Worm (Caenorhabditis elegans): ENCODE data around the gene srz-102.

srz-102 gene

ce11 chrV:16687227-16687626, at the start of gene srz-102:
Gene srz-102 (plus strand): TSS chrV:16687527.
- no peak for TF ChIP-seq dmd-4 (tag; optimal IDR thresholded peaks at IDR 0.05)
- TF ChIP-seq unc-55 (GFP tag; optimal IDR thresholded peaks at IDR 0.05): no peak
- TF ChIP-seq nhr-23 (tag; optimal IDR thresholded peaks at IDR 0.05): no peak
- TF ChIP-seq blmp-1 (tag; optimal IDR thresholded peaks at IDR 0.05; ENCODE audit: insufficient read depth): no peak
- no peak for TF ChIP-seq snpc-4 (tag; optimal IDR thresholded peaks at IDR 0.05)
- no peak for TF ChIP-seq F13H6.1 (tag; optimal IDR thresholded peaks at IDR 0.05)
- TF ChIP-seq elt-3 (tag; optimal IDR thresholded peaks at IDR 0.05): no peak
- TF ChIP-seq nhr-10 (tag; optimal IDR thresholded peaks at IDR 0.05): no peak
- TF ChIP-seq crh-2 (tag; optimal IDR thresholded peaks at IDR 0.05): no peak
- TF ChIP-seq lin-39 (tag; optimal IDR thresholded peaks at IDR 0.05): no peak
- no peak for TF ChIP-seq egl-27 (tag; optimal IDR thresholded peaks at IDR 0.05)
- TF ChIP-seq Y55F3AM.14 (GFP tag; optimal IDR thresholded peaks at IDR 0.05): no peak
- TF ChIP-seq unc-39 (tag; optimal IDR thresholded peaks at IDR 0.05): no peak
- TF ChIP-seq nhr-12 (tag; optimal IDR thresholded peaks at IDR 0.05): no peak

- TF ChIP-seq sma-9 (GFP tag; optimal IDR thresholded peaks at IDR 0.05) (no peak), sma-9 (tag; optimal IDR thresholded peaks at IDR 0.05) (no peak), ztf-4 (tag; optimal IDR thresholded peaks at IDR 0.05) (no peak), lin-39 (tag; optimal IDR thresholded peaks at IDR 0.05) (no peak)
Observed at ce11 chrV:16638204-16638603, 49.1 kb upstream of the srz-102 start, which contains the start of gene srw-76. Gene srw-76 (minus strand): TSS chrV:16638304.

- TF ChIP-seq ztf-1 (GFP tag; conservative IDR thresholded peaks at IDR 0.05): no peak
- TF ChIP-seq elt-3 (tag; optimal IDR thresholded peaks at IDR 0.05): no peak
- TF ChIP-seq mbf-1 (tag; optimal IDR thresholded peaks at IDR 0.05): no peak
- no peak for TF ChIP-seq mdl-1 (tag; optimal IDR thresholded peaks at IDR 0.05)
Observed at ce11 chrV:16640366-16640765, 47.0 kb upstream of the srz-102 start.

- TF ChIP-seq nhr-129 (tag; optimal IDR thresholded peaks at IDR 0.05) (no peak), ztf-4 (tag; optimal IDR thresholded peaks at IDR 0.05) (no peak), lin-39 (tag; optimal IDR thresholded peaks at IDR 0.05) (no peak), fos-1 (tag; optimal IDR thresholded peaks at IDR 0.05) (no peak), skn-1 (tag; optimal IDR thresholded peaks at IDR 0.05) (no peak), snpc-4 (tag; optimal IDR thresholded peaks at IDR 0.05) (no peak), lin-11 (tag; optimal IDR thresholded peaks at IDR 0.05) (no peak), ceh-82 (tag; optimal IDR thresholded peaks at IDR 0.05) (no peak), nhr-21 (tag; optimal IDR thresholded peaks at IDR 0.05) (no peak), blmp-1 (tag; optimal IDR thresholded peaks at IDR 0.05; ENCODE audit: insufficient read depth) (no peak), nhr-12 (tag; optimal IDR thresholded peaks at IDR 0.05) (no peak)
Observed at ce11 chrV:16643558-16643957, 43.8 kb upstream of the srz-102 start, which contains the start of gene srw-77. Gene srw-77 (minus strand): TSS chrV:16643658.

ce11 chrV:16645201-16645940, 42.0 kb upstream of the srz-102 start, which contains the start of gene W06G6.17:
Gene W06G6.17 (minus strand): TSS chrV:16645251.
- TF ChIP-seq skn-1 (tag; optimal IDR thresholded peaks at IDR 0.05): no peak
- TF ChIP-seq blmp-1 (tag; optimal IDR thresholded peaks at IDR 0.05; ENCODE audit: insufficient read depth): no peak
- no peak for TF ChIP-seq nhr-21 (tag; optimal IDR thresholded peaks at IDR 0.05)
- TF ChIP-seq nhr-11 (tag; optimal IDR thresholded peaks at IDR 0.05): no peak

ce11 chrV:16646372-16646771, 41.0 kb upstream of the srz-102 start, which contains the start of gene W06G6.9:
Gene W06G6.9 (minus strand): TSS chrV:16646472.
- TF ChIP-seq snpc-4 (tag; optimal IDR thresholded peaks at IDR 0.05) (no peak), crh-2 (tag; optimal IDR thresholded peaks at IDR 0.05) (no peak), ztf-11 (tag; optimal IDR thresholded peaks at IDR 0.05) (no peak), zag-1 (tag; optimal IDR thresholded peaks at IDR 0.05) (no peak), elt-3 (tag; optimal IDR thresholded peaks at IDR 0.05) (no peak), sem-4 (tag; optimal IDR thresholded peaks at IDR 0.05) (no peak), nhr-237 (tag; optimal IDR thresholded peaks at IDR 0.05) (no peak), aly-2 (tag; optimal IDR thresholded peaks at IDR 0.05) (no peak), skn-1 (tag; optimal IDR thresholded peaks at IDR 0.05) (no peak), unc-39 (tag; optimal IDR thresholded peaks at IDR 0.05) (no peak), sma-9 (GFP tag; optimal IDR thresholded peaks at IDR 0.05) (no peak), sma-9 (tag; optimal IDR thresholded peaks at IDR 0.05) (no peak), alr-1 (tag; optimal IDR thresholded peaks at IDR 0.05) (no peak)

All from whole organism, L2 larva.